Worm (Caenorhabditis elegans) whole organism, early embryonic: ENCODE measurements around the gene T20B3.14.

ENCODE experiments used
- B0310.2 ChIP-seq: sonication (generic microtip); optimal IDR thresholded peaks from 2 replicates; lab custom pipeline; 2016; ENCODE audit warnings: mild to moderate bottlenecking, missing genetic modification characterization, missing compliant biosample characterization
- F13C5.2 ChIP-seq: sonication (generic microtip); optimal IDR thresholded peaks from 2 replicates; lab custom pipeline; 2017; ENCODE audit warnings: mild to moderate bottlenecking, missing genetic modification characterization, inconsistent platforms, missing compliant biosample characterization
- aly-1 ChIP-seq: sonication (generic microtip); optimal IDR thresholded peaks from 2 replicates; lab custom pipeline; 2016; ENCODE audit warnings: missing genetic modification characterization, missing compliant biosample characterization
- ama-1 ChIP-seq: fragments of 150-350 bp; optimal IDR thresholded peaks from 2 replicates; lab custom pipeline; 2014
- ceh-13 ChIP-seq: fragments of 200-800 bp; sonication (Bioruptor generic); optimal IDR thresholded peaks from 2 replicates; lab custom pipeline; 2018; ENCODE audit warnings: mild to moderate bottlenecking, missing genetic modification characterization, missing compliant biosample characterization
- flt-1 ChIP-seq: fragments of 200-800 bp; sonication (Bioruptor generic); IDR thresholded peaks from 2 replicates; pipeline ENCODE4 v1.3.6; 2022; ENCODE audit warnings: missing genetic modification characterization, missing compliant biosample characterization
- hmg-4 ChIP-seq: fragments of 200-800 bp; sonication (Bioruptor generic); optimal IDR thresholded peaks from 2 replicates; lab custom pipeline; 2018; ENCODE audit warnings: mild to moderate bottlenecking, missing genetic modification characterization, missing compliant biosample characterization
- hnd-1 ChIP-seq: sonication (generic microtip); optimal IDR thresholded peaks from 2 replicates; lab custom pipeline; 2016; ENCODE audit warnings: missing genetic modification characterization, missing compliant biosample characterization
- scrt-1 ChIP-seq: fragments of 200-800 bp; sonication (Bioruptor generic); IDR thresholded peaks from 2 replicates; pipeline ENCODE4 v1.3.6; 2022; ENCODE audit warnings: missing genetic modification characterization, missing compliant biosample characterization
- sea-1 ChIP-seq: fragments of 200-800 bp; sonication (Bioruptor generic); conservative IDR thresholded peaks from 2 replicates; pipeline ENCODE4 v1.3.6; 2022; ENCODE audit warnings: missing genetic modification characterization, missing compliant biosample characterization
- tbx-11 ChIP-seq: fragments of 200-800 bp; sonication (Bioruptor generic); IDR thresholded peaks from 2 replicates; pipeline ENCODE4 v1.3.6; 2022; ENCODE audit warnings: missing genetic modification characterization, missing compliant biosample characterization
- tbx-37 ChIP-seq: fragments of 200-800 bp; sonication (Bioruptor generic); conservative IDR thresholded peaks from 2 replicates; pipeline ENCODE4 v1.3.6; 2022; ENCODE audit warnings: missing genetic modification reagents, missing genetic modification characterization, missing compliant biosample characterization
- tra-4 ChIP-seq: sonication (generic microtip); optimal IDR thresholded peaks from 2 replicates; lab custom pipeline; 2017; ENCODE audit warnings: missing genetic modification characterization, missing compliant biosample characterization

- TF ChIP-seq hnd-1 (tag; lab: Kevin White, UChicago) (no peak), sea-1 (GFP tag; lab: Robert Waterston, UW) (no peak), ama-1 (lab: Kevin White, UChicago) (no peak), tra-4 (tag; lab: Kevin White, UChicago) (no peak), flt-1 (GFP tag; lab: Robert Waterston, UW) (no peak), tbx-11 (GFP tag; lab: Robert Waterston, UW) (no peak), scrt-1 (GFP tag; lab: Robert Waterston, UW) (no peak), F13C5.2 (tag; lab: Kevin White, UChicago) (no peak), hmg-4 (GFP tag; lab: Kevin White, UChicago) (no peak), tbx-37 (GFP tag; lab: Robert Waterston, UW) (no peak), B0310.2 (tag; lab: Kevin White, UChicago) (no peak), ceh-13 (GFP tag; lab: Kevin White, UChicago) (no peak), aly-1 (tag; lab: Kevin White, UChicago) (no peak)
These were observed 41.1 kb downstream of the T20B3.14 start for ce11 chrV:16779971-16780370.
